Fruit fly (Drosophila melanogaster): ENCODE data around the gene CG34355.
A peak's percentile ranks its signal among the peaks of the same experiment; 100 is the strongest.

Gene CG34355

DNA sequence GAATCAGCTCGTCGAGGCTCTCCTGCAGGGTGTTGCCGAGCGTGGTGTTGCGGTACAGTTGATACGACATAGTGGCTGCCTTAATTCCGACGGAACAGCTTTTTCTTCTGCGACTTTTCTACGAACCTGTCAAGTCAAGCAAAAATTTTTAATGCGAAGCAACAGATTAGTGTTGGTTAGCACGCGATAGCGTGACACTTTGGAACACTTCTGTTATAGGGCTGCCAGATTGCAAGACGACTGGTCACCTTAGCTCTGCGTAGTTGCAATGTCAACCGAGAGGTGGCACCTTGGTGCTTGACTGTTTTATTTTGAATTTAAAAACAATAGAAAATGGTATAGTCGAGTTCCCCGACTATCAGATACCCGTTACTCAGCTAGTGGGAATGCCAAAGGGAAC, 87.2 kb downstream of the CG34355 start, which contains the start of gene TfIIA-S (continued):
- TF ChIP-seq CG16815 (GFP tag; optimal IDR thresholded peaks at IDR 0.05): peak; percentile 64
- TF ChIP-seq Hsf (GFP tag; optimal IDR thresholded peaks at IDR 0.05): peak; percentile 78
- TF ChIP-seq CG31365 (tag; optimal IDR thresholded peaks at IDR 0.05): peak; percentile 26
- no peak for TF ChIP-seq jing (GFP tag; optimal IDR thresholded peaks at IDR 0.05)
- no peak for TF ChIP-seq cwo (GFP tag; optimal IDR thresholded peaks at IDR 0.05)
- TF ChIP-seq sr (GFP tag; IDR thresholded peaks at IDR 0.05): no peak
- peak; percentile 80 for TF ChIP-seq tup (GFP tag; optimal IDR thresholded peaks at IDR 0.05)
- no peak for TF ChIP-seq lola (GFP tag; optimal IDR thresholded peaks at IDR 0.05)
- TF ChIP-seq Dll (GFP tag; IDR thresholded peaks at IDR 0.05; ENCODE audit: partially characterized antibody): no peak
- TF ChIP-seq ase (GFP tag; IDR thresholded peaks at IDR 0.05): no peak
- peak; percentile 38 for TF ChIP-seq CG14965 (GFP tag; optimal IDR thresholded peaks at IDR 0.05; ENCODE audit: borderline replicate concordance)
- TF ChIP-seq CG9727 (GFP tag; optimal IDR thresholded peaks at IDR 0.05): peak; percentile 54
- no peak for TF ChIP-seq knrl (GFP tag; IDR thresholded peaks at IDR 0.05; ENCODE audit: partially characterized antibody)
- peak; percentile 75 for TF ChIP-seq pnt (GFP tag; optimal IDR thresholded peaks at IDR 0.05)
- TF ChIP-seq CG2120 (GFP tag; optimal IDR thresholded peaks at IDR 0.05): peak; percentile 91
- TF ChIP-seq CG12071 (GFP tag; optimal IDR thresholded peaks at IDR 0.05): peak; percentile 21
- TF ChIP-seq Meics (GFP tag; optimal IDR thresholded peaks at IDR 0.05): peak; percentile 72
- no peak for TF ChIP-seq vnd (GFP tag; IDR thresholded peaks at IDR 0.05; ENCODE audit: partially characterized antibody)
- TF ChIP-seq tna (GFP tag; IDR thresholded peaks at IDR 0.05; ENCODE audit: partially characterized antibody): no peak
- no peak for TF ChIP-seq ci (GFP tag; IDR thresholded peaks at IDR 0.05)
- TF ChIP-seq CHES-1-like (GFP tag; optimal IDR thresholded peaks at IDR 0.05): peak; percentile 87
- TF ChIP-seq CG17186 (GFP tag; optimal IDR thresholded peaks at IDR 0.05): peak; percentile 78
- no peak for TF ChIP-seq Stat92E (GFP tag; optimal IDR thresholded peaks at IDR 0.05)
- no peak for TF ChIP-seq Blimp-1 (GFP tag; optimal IDR thresholded peaks at IDR 0.05)
- no peak for TF ChIP-seq Bgb (GFP tag; IDR thresholded peaks at IDR 0.05; ENCODE audit: partially characterized antibody)
- TF ChIP-seq klu (GFP tag; IDR thresholded peaks at IDR 0.05): no peak
- no peak for TF ChIP-seq CG32767 (GFP tag; IDR thresholded peaks at IDR 0.05)
- peak in 1 of 2 experiments; percentile 38 for TF ChIP-seq crp (GFP tag; optimal IDR thresholded peaks at IDR 0.05)
- peak; percentile 38; the same call in 1 of the 2 replicates for TF ChIP-seq onecut (GFP tag; IDR thresholded peaks at IDR 0.05)
- peak; percentile 80 for TF ChIP-seq CG9876 (GFP tag; optimal IDR thresholded peaks at IDR 0.05)
- TF ChIP-seq CG10565 (GFP tag; optimal IDR thresholded peaks at IDR 0.05): no peak
- TF ChIP-seq CG15073 (GFP tag; optimal IDR thresholded peaks at IDR 0.05): no peak
- TF ChIP-seq CG11085 (GFP tag; IDR thresholded peaks at IDR 0.05): no peak
- TF ChIP-seq CG8089 (GFP tag; optimal IDR thresholded peaks at IDR 0.05): peak; percentile 74
- peak; percentile 30 for TF ChIP-seq cato (GFP tag; optimal IDR thresholded peaks at IDR 0.05; ENCODE audit: borderline replicate concordance)
- no peak for TF ChIP-seq H2.0 (GFP tag; IDR thresholded peaks at IDR 0.05)
- TF ChIP-seq sisA (GFP tag; IDR thresholded peaks at IDR 0.05): no peak
- peak; percentile 77 for TF ChIP-seq Sry-δ (GFP tag; optimal IDR thresholded peaks at IDR 0.05)
- TF ChIP-seq seq (GFP tag; IDR thresholded peaks at IDR 0.05): no peak
- TF ChIP-seq BtbVII (GFP tag; optimal IDR thresholded peaks at IDR 0.05): no peak
- peak; percentile 75 for TF ChIP-seq NC2β (GFP tag; optimal IDR thresholded peaks at IDR 0.05)
- no peak for TF ChIP-seq Xrp1 (GFP tag; IDR thresholded peaks at IDR 0.05)
- TF ChIP-seq CG31224 (GFP tag; IDR thresholded peaks at IDR 0.05): no peak
- peak; percentile 84 for TF ChIP-seq CG10543 (GFP tag; optimal IDR thresholded peaks at IDR 0.05)
- TF ChIP-seq Opbp (GFP tag; IDR thresholded peaks at IDR 0.05; ENCODE audit: partially characterized antibody): no peak
- TF ChIP-seq Dp (GFP tag; optimal IDR thresholded peaks at IDR 0.05): peak; percentile 85
- TF ChIP-seq Hmx (GFP tag; optimal IDR thresholded peaks at IDR 0.05): no peak
- peak; percentile 88 for TF ChIP-seq gro (GFP tag; optimal IDR thresholded peaks at IDR 0.05)
- no peak for TF ChIP-seq sc (optimal IDR thresholded peaks at IDR 0.05)
- TF ChIP-seq sc (GFP tag; optimal IDR thresholded peaks at IDR 0.05): no peak

Data from whole organism, embryonic.